Fruit fly (Drosophila melanogaster) whole organism, embryonic: ENCODE data around the gene scu.

Source experiments
- CG30431 ChIP-seq: fragments of 200-800 bp; sonication (Bioruptor generic); optimal IDR thresholded peaks from 2 replicates; lab custom pipeline; 2017; ENCODE audit warnings: missing biosample characterization, missing genetic modification characterization
- CG4424 ChIP-seq: fragments of 200-800 bp; sonication (Bioruptor generic); optimal IDR thresholded peaks from 3 replicates; lab custom pipeline; 2016; ENCODE audit warnings: missing biosample characterization, missing genetic modification characterization
- CG6689 ChIP-seq: fragments of 200-800 bp; sonication (Bioruptor generic); IDR thresholded peaks from 2 replicates; pipeline ENCODE4 v1.3.6; 2022; ENCODE audit warnings: missing biosample characterization, missing genetic modification characterization
- CG9876 ChIP-seq: fragments of 200-800 bp; sonication (Bioruptor generic); optimal IDR thresholded peaks from 2 replicates; lab custom pipeline; 2016; ENCODE audit warnings: missing biosample characterization, missing genetic modification characterization
- CkIIα-i1 ChIP-seq: fragments of 200-800 bp; sonication (Bioruptor generic); IDR thresholded peaks from 2 replicates; pipeline ENCODE4 v1.3.6; 2022; ENCODE audit warnings: missing biosample characterization, missing genetic modification characterization
- D ChIP-seq, 2 experiments: fragments of 200-800 bp in 1 of 2; fragments of >200 bp in 1 of 2; sonication (Bioruptor generic) in 1 of 2; optimal IDR thresholded peaks; 2 replicates in 1 of 2; 3 replicates in 1 of 2; lab custom pipeline; 2017; ENCODE audit warnings: mild to moderate bottlenecking in 1 of 2, missing biosample characterization in 1 of 2, missing genetic modification characterization in 1 of 2, missing genetic modification reagents in 1 of 2
- Hsf ChIP-seq: fragments of 200-800 bp; sonication (Bioruptor generic); optimal IDR thresholded peaks from 3 replicates; lab custom pipeline; 2016; ENCODE audit warnings: missing biosample characterization, missing genetic modification characterization
- kni ChIP-seq: fragments of 200-800 bp; sonication (Bioruptor generic); optimal IDR thresholded peaks from 3 replicates; lab custom pipeline; 2017; ENCODE audit warnings: mild to moderate bottlenecking, missing biosample characterization, missing genetic modification reagents, missing genetic modification characterization

dm6 chrX:18091159-18091676 is at the start of gene scu:
- no peak for TF ChIP-seq Hsf (GFP tag; lab: Kevin White, UChicago)
- TF ChIP-seq CG6689 (GFP tag; lab: Robert Waterston, UW) = no peak
- no peak for TF ChIP-seq CG4424
- TF ChIP-seq CG9876 = no peak
- TF ChIP-seq CG30431 (GFP tag; lab: Kevin White, UChicago) = no peak
- TF ChIP-seq D (optimal IDR thresholded peaks at IDR 0.05; lab: Kevin White, UChicago) = no peak
- no peak for TF ChIP-seq D (GFP tag; optimal IDR thresholded peaks at IDR 0.05; lab: Kevin White, UChicago)
- TF ChIP-seq kni (GFP tag; lab: Kevin White, UChicago) = no peak
- TF ChIP-seq CkIIα-i1 (GFP tag; lab: Robert Waterston, UW) = no peak
